Worm (Caenorhabditis elegans): ENCODE data around the gene T24A6.20.

- TF ChIP-seq ZK546.5 (tag; optimal IDR thresholded peaks at IDR 0.05) (no peak), ceh-16 (tag; optimal IDR thresholded peaks at IDR 0.05) (no peak), nhr-6 (tag; optimal IDR thresholded peaks at IDR 0.05) (no peak), sma-3 (GFP tag; optimal IDR thresholded peaks at IDR 0.05) (no peak), nhr-11 (tag; optimal IDR thresholded peaks at IDR 0.05) (no peak), nhr-237 (tag; optimal IDR thresholded peaks at IDR 0.05) (no peak), ama-1 (optimal IDR thresholded peaks at IDR 0.05) (no peak), nhr-12 (tag; optimal IDR thresholded peaks at IDR 0.05) (no peak)
Observed at ce11 chrV:3578813-3579212, 25.9 kb downstream of the T24A6.20 start, which contains the start of gene pygl-1.
